Worm (Caenorhabditis elegans) whole organism, late embryonic: ENCODE measurements around the gene nduv-3.

Experiments used
- F13H6.1 ChIP-seq: sonication (generic microtip); optimal IDR thresholded peaks from 2 replicates; lab custom pipeline; 2016; ENCODE audit warnings: missing genetic modification characterization, missing compliant biosample characterization
- K02D7.2 ChIP-seq: sonication (generic microtip); optimal IDR thresholded peaks from 2 replicates; lab custom pipeline; 2017; ENCODE audit warnings: mild to moderate bottlenecking, missing genetic modification characterization, missing compliant biosample characterization
- T23F11.4 ChIP-seq: fragments of 200-800 bp; sonication (Bioruptor generic); optimal IDR thresholded peaks from 2 replicates; lab custom pipeline; 2018; ENCODE audit warnings: mild to moderate bottlenecking, missing genetic modification characterization, missing compliant biosample characterization
- Y22D7AL.16 ChIP-seq: sonication (generic microtip); optimal IDR thresholded peaks from 2 replicates; lab custom pipeline; 2016; ENCODE audit warnings: missing genetic modification characterization, missing compliant biosample characterization
- ahr-1 ChIP-seq: sonication (generic microtip); optimal IDR thresholded peaks from 2 replicates; lab custom pipeline; 2016; ENCODE audit warnings: missing genetic modification characterization, missing compliant biosample characterization
- ama-1 ChIP-seq: fragments of 150-350 bp; optimal IDR thresholded peaks from 2 replicates; lab custom pipeline; 2014
- ceh-14 ChIP-seq: sonication (generic microtip); optimal IDR thresholded peaks from 2 replicates; lab custom pipeline; 2016; ENCODE audit warnings: missing genotype, missing genetic modification characterization, missing compliant biosample characterization
- ceh-18 ChIP-seq: sonication (generic microtip); optimal IDR thresholded peaks from 2 replicates; lab custom pipeline; 2016; ENCODE audit warnings: missing genetic modification characterization, missing compliant biosample characterization
- ceh-24 ChIP-seq: sonication (generic microtip); optimal IDR thresholded peaks from 2 replicates; lab custom pipeline; 2016; ENCODE audit warnings: mild to moderate bottlenecking, missing genetic modification characterization, missing compliant biosample characterization
- ceh-31 ChIP-seq: sonication (generic microtip); optimal IDR thresholded peaks from 2 replicates; lab custom pipeline; 2016; ENCODE audit warnings: missing genetic modification characterization, missing compliant biosample characterization
- ceh-34 ChIP-seq: sonication (generic microtip); optimal IDR thresholded peaks from 2 replicates; lab custom pipeline; 2016; ENCODE audit warnings: mild to moderate bottlenecking, missing genetic modification characterization, missing compliant biosample characterization
- ceh-48 ChIP-seq: sonication (generic microtip); optimal IDR thresholded peaks from 2 replicates; lab custom pipeline; 2016; ENCODE audit warnings: missing genetic modification characterization, inconsistent platforms, missing compliant biosample characterization
- ceh-6 ChIP-seq: fragments of 200-800 bp; sonication (Bioruptor generic); optimal IDR thresholded peaks from 2 replicates; lab custom pipeline; 2018; ENCODE audit warnings: mild to moderate bottlenecking, missing genetic modification characterization, missing compliant biosample characterization
- dmd-4 ChIP-seq: sonication (generic microtip); optimal IDR thresholded peaks from 2 replicates; lab custom pipeline; 2016; ENCODE audit warnings: borderline replicate concordance, missing genetic modification characterization, missing compliant biosample characterization
- elt-2 ChIP-seq: sonication (generic microtip); optimal IDR thresholded peaks from 2 replicates; lab custom pipeline; 2016; ENCODE audit warnings: missing genetic modification reagents, missing genetic modification characterization, missing compliant biosample characterization
- elt-4 ChIP-seq: sonication (generic microtip); optimal IDR thresholded peaks from 2 replicates; lab custom pipeline; 2016; ENCODE audit warnings: missing genetic modification characterization, missing compliant biosample characterization
- ets-4 ChIP-seq: sonication (generic microtip); optimal IDR thresholded peaks from 2 replicates; lab custom pipeline; 2016; ENCODE audit warnings: missing genetic modification characterization, missing compliant biosample characterization
- fkh-10 ChIP-seq: fragments of 150-350 bp; optimal IDR thresholded peaks from 2 replicates; lab custom pipeline; 2014; ENCODE audit warnings: missing biosample characterization, missing genetic modification reagents, missing genetic modification characterization
- fkh-6 ChIP-seq: sonication (generic microtip); optimal IDR thresholded peaks from 2 replicates; lab custom pipeline; 2016; ENCODE audit warnings: missing genetic modification characterization, missing compliant biosample characterization
- gmeb-2 ChIP-seq: sonication (generic microtip); optimal IDR thresholded peaks from 2 replicates; lab custom pipeline; 2016; ENCODE audit warnings: missing genetic modification characterization, inconsistent platforms, missing compliant biosample characterization
- hlh-13 ChIP-seq: fragments of 200-800 bp; sonication (Bioruptor generic); optimal IDR thresholded peaks from 2 replicates; lab custom pipeline; 2018; ENCODE audit warnings: mild to moderate bottlenecking, missing genetic modification characterization, missing compliant biosample characterization
- hlh-15 ChIP-seq: sonication (generic microtip); optimal IDR thresholded peaks from 2 replicates; lab custom pipeline; 2016; ENCODE audit warnings: missing genetic modification characterization, missing compliant biosample characterization
- hlh-30 ChIP-seq: sonication (generic microtip); optimal IDR thresholded peaks from 2 replicates; lab custom pipeline; 2017; ENCODE audit warnings: antibody characterized with exemption, missing genetic modification characterization, missing compliant biosample characterization; ENCODE audit not compliant: insufficient read depth
- lim-6 ChIP-seq: sonication (generic microtip); optimal IDR thresholded peaks from 2 replicates; lab custom pipeline; 2016; ENCODE audit warnings: missing genetic modification characterization, missing compliant biosample characterization
- lin-11 ChIP-seq: fragments of 200-800 bp; sonication (Bioruptor generic); optimal IDR thresholded peaks from 2 replicates; lab custom pipeline; 2018; ENCODE audit warnings: mild to moderate bottlenecking, missing genetic modification characterization, missing compliant biosample characterization
- nfya-1 ChIP-seq: sonication (generic microtip); optimal IDR thresholded peaks from 2 replicates; lab custom pipeline; 2017; ENCODE audit warnings: missing genetic modification characterization, mild to moderate bottlenecking, missing compliant biosample characterization, antibody characterized with exemption, moderate library complexity
- nhr-232 ChIP-seq: sonication (generic microtip); optimal IDR thresholded peaks from 2 replicates; lab custom pipeline; 2016; ENCODE audit warnings: missing genetic modification characterization, missing compliant biosample characterization
- pat-9 ChIP-seq: fragments of 200-800 bp; sonication (Bioruptor generic); optimal IDR thresholded peaks from 2 replicates; lab custom pipeline; 2018; ENCODE audit warnings: mild to moderate bottlenecking, missing genetic modification characterization, moderate library complexity, missing compliant biosample characterization
- pha-4 ChIP-seq: fragments of 150-350 bp; optimal IDR thresholded peaks from 2 replicates; lab custom pipeline; 2018; ENCODE audit warnings: missing biosample characterization, missing genetic modification reagents, missing genetic modification characterization
- pros-1 ChIP-seq: fragments of 150-350 bp; optimal IDR thresholded peaks from 2 replicates; lab custom pipeline; 2014; ENCODE audit warnings: missing biosample characterization, missing genetic modification reagents, missing genetic modification characterization
- ref-2 ChIP-seq: sonication (generic microtip); optimal IDR thresholded peaks from 2 replicates; lab custom pipeline; 2016; ENCODE audit warnings: missing genetic modification characterization, missing compliant biosample characterization
- rnt-1 ChIP-seq: sonication (generic microtip); optimal IDR thresholded peaks from 2 replicates; lab custom pipeline; 2016; ENCODE audit warnings: missing genetic modification characterization, missing compliant biosample characterization
- sox-2 ChIP-seq: fragments of 200-800 bp; sonication (Bioruptor generic); IDR thresholded peaks from 2 replicates; pipeline ENCODE4 v1.3.6; 2022; ENCODE audit warnings: missing genetic modification reagents, missing genetic modification characterization, missing compliant biosample characterization
- sox-4 ChIP-seq: sonication (generic microtip); optimal IDR thresholded peaks from 2 replicates; lab custom pipeline; 2017; ENCODE audit warnings: mild to moderate bottlenecking, missing genetic modification characterization, inconsistent platforms, missing compliant biosample characterization
- tbx-2 ChIP-seq: sonication (generic microtip); optimal IDR thresholded peaks from 2 replicates; lab custom pipeline; 2016; ENCODE audit warnings: missing genetic modification characterization, missing compliant biosample characterization
- ttx-3 ChIP-seq: sonication (generic microtip); optimal IDR thresholded peaks from 2 replicates; lab custom pipeline; 2016; ENCODE audit warnings: missing genetic modification reagents, missing genetic modification characterization, missing compliant biosample characterization
- unc-3 ChIP-seq, 2 experiments: fragments of 200-800 bp in 1 of 2; sonication (Bioruptor generic) in 1 of 2; sonication (generic microtip) in 1 of 2; conservative IDR thresholded peaks in 1 of 2; optimal IDR thresholded peaks in 1 of 2; 2 replicates each; pipeline versions ENCODE4 v1.3.6 to Lab custom; 2016 to 2022; ENCODE audit warnings: missing compliant biosample characterization in 2 of 2, missing genetic modification characterization in 2 of 2, missing genetic modification reagents in 1 of 2
- unc-42 ChIP-seq: sonication (generic microtip); optimal IDR thresholded peaks from 2 replicates; lab custom pipeline; 2016; ENCODE audit warnings: missing genotype, missing genetic modification characterization, missing compliant biosample characterization
- unc-55 ChIP-seq: sonication (generic microtip); optimal IDR thresholded peaks from 2 replicates; lab custom pipeline; 2017; ENCODE audit warnings: missing biosample characterization, missing genetic modification reagents, missing genetic modification characterization
- unc-86 ChIP-seq: sonication (generic microtip); optimal IDR thresholded peaks from 2 replicates; lab custom pipeline; 2016; ENCODE audit warnings: missing genetic modification characterization, missing compliant biosample characterization
- ztf-16 ChIP-seq: sonication (generic microtip); optimal IDR thresholded peaks from 2 replicates; lab custom pipeline; 2017; ENCODE audit warnings: missing genetic modification characterization, missing compliant biosample characterization

Gene nduv-3

ce11 chrIV:2616853-2617252 lies 24.3 kb upstream of the nduv-3 start:
- TF ChIP-seq unc-3 (GFP tag; conservative IDR thresholded peaks at IDR 0.05; lab: Robert Waterston, UW) (no peak), unc-3 (tag; optimal IDR thresholded peaks at IDR 0.05; lab: Kevin White, UChicago) (no peak), elt-4 (tag; lab: Kevin White, UChicago) (no peak), ahr-1 (tag; lab: Kevin White, UChicago) (no peak), sox-2 (GFP tag; lab: Robert Waterston, UW) (no peak), ceh-31 (tag; lab: Kevin White, UChicago) (no peak), sox-4 (no peak), Y22D7AL.16 (tag; lab: Kevin White, UChicago) (no peak), gmeb-2 (tag; lab: Kevin White, UChicago) (no peak), pros-1 (tag; lab: Kevin White, UChicago) (no peak)

DNA sequence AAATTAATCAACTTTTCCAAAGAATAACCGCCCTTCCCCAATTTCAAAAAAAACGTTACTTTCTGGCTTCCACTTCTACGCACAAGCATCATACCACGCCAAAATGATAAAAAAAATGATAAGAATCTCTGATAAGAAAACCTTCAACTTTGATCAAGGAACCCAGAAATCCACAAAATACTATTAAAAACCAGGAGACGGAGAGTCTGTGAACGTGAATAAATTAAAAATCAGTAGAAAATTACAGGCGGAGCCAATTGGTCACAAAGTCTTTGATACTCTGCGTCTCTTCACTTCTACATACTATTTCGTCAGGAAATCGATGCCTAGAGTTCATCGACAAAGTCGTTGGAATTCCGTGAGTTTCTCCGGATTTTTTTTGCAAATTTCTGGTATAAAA lies 22.5 kb upstream of the nduv-3 start, which contains the start of gene smf-3:
Gene smf-3, plus strand, starts transcription at position 259 of the 400 bp plus-strand sequence.
- TF ChIP-seq ttx-3 (tag; lab: Kevin White, UChicago) (no peak), elt-2 (tag; lab: Kevin White, UChicago) (peak; percentile 83), ets-4 (tag; lab: Kevin White, UChicago) (no peak)
- TF ChIP-seq, all 69 proteins: peak for 1

ce11 chrIV:2628171-2628570 lies 12.9 kb upstream of the nduv-3 start, which contains the start of gene ngn-1:
Gene ngn-1 (minus strand): TSS chrIV:2628271.
- TF ChIP-seq hlh-15 (tag; lab: Kevin White, UChicago) (no peak), Y22D7AL.16 (tag; lab: Kevin White, UChicago) (no peak)

- TF ChIP-seq elt-2 (tag; lab: Kevin White, UChicago) = peak; percentile 68
- no peak for TF ChIP-seq K02D7.2 (tag; lab: Kevin White, UChicago)
These were observed 11.0 kb upstream of the nduv-3 start for ce11 chrIV:2630145-2630544.

ce11 chrIV:2634992-2635391 lies 6.1 kb upstream of the nduv-3 start:
- TF ChIP-seq unc-86 (tag; lab: Kevin White, UChicago) (no peak), hlh-30 (tag; lab: Kevin White, UChicago) (no peak), elt-4 (tag; lab: Kevin White, UChicago) (no peak), ceh-18 (tag; lab: Kevin White, UChicago) (no peak), hlh-15 (tag; lab: Kevin White, UChicago) (no peak), dmd-4 (no peak), ceh-24 (no peak), Y22D7AL.16 (tag; lab: Kevin White, UChicago) (no peak), lim-6 (no peak), F13H6.1 (tag; lab: Kevin White, UChicago) (no peak), pros-1 (tag; lab: Kevin White, UChicago) (no peak), unc-42 (tag; lab: Kevin White, UChicago) (no peak), pha-4 (tag; lab: Kevin White, UChicago) (no peak), fkh-6 (no peak), ceh-34 (no peak)

DNA sequence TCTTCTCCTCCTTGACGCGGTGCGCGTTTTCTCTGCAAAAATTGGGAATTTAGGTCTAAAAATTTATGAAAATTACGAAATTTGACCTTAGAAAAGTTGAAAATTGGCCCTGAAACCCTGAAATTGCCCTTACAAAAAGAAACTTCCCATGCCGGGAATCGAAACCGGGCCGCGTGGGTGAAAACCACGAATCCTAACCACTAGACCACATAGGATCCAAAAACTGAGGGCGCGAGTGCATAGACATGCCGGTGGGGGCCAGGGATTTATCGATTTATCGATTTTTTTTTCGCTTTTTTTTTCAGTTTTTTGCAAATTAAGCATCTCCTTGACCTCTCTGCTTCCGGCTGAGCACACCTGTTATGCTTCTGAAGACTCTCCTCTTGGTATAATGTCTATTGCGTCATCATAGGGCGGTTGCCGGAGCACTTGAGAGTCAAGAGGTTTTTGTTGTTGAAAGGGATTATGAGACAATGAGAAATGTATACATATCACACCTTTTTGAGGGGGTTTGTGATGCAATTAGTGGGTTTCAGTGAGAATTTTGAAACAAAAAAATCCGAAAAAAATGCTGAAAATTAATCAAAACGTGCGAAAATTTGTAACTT lies 1.3 kb upstream of the nduv-3 start:
- peak; percentile 40 for TF ChIP-seq ceh-6
- peak; percentile 13 for TF ChIP-seq ceh-14
- no peak for TF ChIP-seq fkh-10
- TF ChIP-seq ztf-16 = peak; percentile 9
- peak; percentile 92 for TF ChIP-seq ceh-48 (tag; lab: Kevin White, UChicago)
- peak; percentile 42 for TF ChIP-seq tbx-2
- no peak for TF ChIP-seq unc-55 (GFP tag; lab: Kevin White, UChicago)
- peak; percentile 11 for TF ChIP-seq rnt-1 (tag; lab: Kevin White, UChicago)
- peak; percentile 56 for TF ChIP-seq ttx-3 (tag; lab: Kevin White, UChicago)
- peak; percentile 50 for TF ChIP-seq T23F11.4 (GFP tag; lab: Kevin White, UChicago)
- peak; percentile 14 for TF ChIP-seq ceh-34
- TF ChIP-seq ama-1 (lab: Kevin White, UChicago) = no peak
- TF ChIP-seq pat-9 (tag; lab: Kevin White, UChicago) = no peak
- 0 out of 2 replicates have a peak, but pooled peaks have one; percentile 57 for TF ChIP-seq unc-3 (GFP tag; conservative IDR thresholded peaks at IDR 0.05; lab: Robert Waterston, UW)
- no peak for TF ChIP-seq unc-3 (tag; optimal IDR thresholded peaks at IDR 0.05; lab: Kevin White, UChicago)
- TF ChIP-seq nfya-1 = no peak
- TF ChIP-seq unc-86 (tag; lab: Kevin White, UChicago) = peak; percentile 43
- TF ChIP-seq gmeb-2 (tag; lab: Kevin White, UChicago) = peak; percentile 52
- TF ChIP-seq hlh-13 (GFP tag; lab: Kevin White, UChicago) = peak; percentile 56
- peak; percentile 54 for TF ChIP-seq lin-11
- TF ChIP-seq ref-2 (tag; lab: Kevin White, UChicago) = peak; percentile 10
- TF ChIP-seq nhr-232 (tag; lab: Kevin White, UChicago) = peak; percentile 16
